Fruit fly (Drosophila melanogaster) Kc167 (cell line): ENCODE data around the gene Con.

Experiments
- Myc ChIP-seq: fragments of >200 bp; optimal IDR thresholded peaks from 2 replicates; lab custom pipeline; 2017; ENCODE audit warnings: missing external identifiers
- Sin3A ChIP-seq: fragments of >200 bp; optimal IDR thresholded peaks from 2 replicates; lab custom pipeline; 2018; ENCODE audit warnings: missing external identifiers
- h ChIP-seq: fragments of >200 bp; optimal IDR thresholded peaks from 3 replicates; lab custom pipeline; 2018; ENCODE audit warnings: missing external identifiers
- psq ChIP-seq: fragments of >200 bp; optimal IDR thresholded peaks from 2 replicates; lab custom pipeline; 2017; ENCODE audit warnings: missing external identifiers
- ttk ChIP-seq: sonication (Bioruptor generic); optimal IDR thresholded peaks from 2 replicates; lab custom pipeline; 2017; ENCODE audit warnings: missing external identifiers

DNA sequence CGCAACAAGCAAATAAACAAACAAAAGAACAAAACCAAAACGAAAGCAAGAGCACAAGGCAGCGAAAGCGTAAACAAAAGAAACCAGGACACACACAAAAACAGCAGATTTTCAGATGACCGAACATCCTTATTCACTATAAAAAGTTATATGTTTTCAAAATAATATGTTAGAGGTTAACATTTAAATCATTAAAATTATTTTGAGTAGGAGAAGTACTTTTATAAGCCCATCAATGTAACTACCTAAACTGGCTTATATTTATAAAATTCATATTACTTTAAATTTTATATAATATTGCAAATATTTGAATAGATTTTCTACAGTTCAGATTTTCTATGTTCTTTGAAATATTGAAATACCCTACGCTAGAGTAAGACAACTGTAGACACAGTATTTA, 112.1 kb downstream of the Con start:
- TF ChIP-seq ttk (no peak), Sin3A (no peak), h (no peak), psq (lab: Kevin White, UChicago) (no peak), Myc (lab: Kevin White, UChicago) (no peak)
